Fruit fly (Drosophila melanogaster): ENCODE data around the gene sty.

sty gene

DNA sequence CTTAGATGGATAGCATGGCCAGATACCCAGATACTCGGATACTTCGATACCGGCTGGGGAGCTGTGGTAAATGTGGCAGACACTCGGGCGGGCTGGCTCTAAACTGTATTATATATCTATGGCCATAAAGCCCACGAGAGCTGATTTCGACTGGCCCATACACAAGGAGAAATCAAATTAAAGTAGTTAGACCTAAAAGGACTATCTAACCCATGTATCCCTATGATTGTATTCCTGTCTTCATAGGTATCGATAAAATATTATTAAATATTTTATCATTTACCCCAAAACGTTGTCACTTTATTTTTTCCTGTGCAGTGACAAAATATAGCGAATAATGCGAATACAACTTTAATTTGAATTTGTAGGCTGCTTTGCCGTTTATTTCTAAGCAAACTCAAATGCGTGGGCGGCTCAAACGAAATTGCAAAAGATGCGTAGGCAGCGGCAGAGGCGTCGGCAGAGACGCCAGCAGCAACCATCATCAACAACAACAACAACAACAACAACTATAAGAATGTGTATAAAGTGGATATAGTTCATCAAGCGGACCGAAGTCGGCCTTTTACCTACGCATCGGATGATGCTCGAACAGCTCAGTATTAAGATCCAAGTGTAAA is 42.8 kb downstream of the sty start (continued):
- TF ChIP-seq ab (GFP tag; optimal IDR thresholded peaks at IDR 0.05) (no peak), dysf (GFP tag; IDR thresholded peaks at IDR 0.05) (peak; percentile 76), CG7271 (tag; optimal IDR thresholded peaks at IDR 0.05) (no peak), Lim3 (GFP tag; IDR thresholded peaks at IDR 0.05) (no peak), Drgx (GFP tag; IDR thresholded peaks at IDR 0.05) (peak; percentile 64), trem (tag; optimal IDR thresholded peaks at IDR 0.05) (no peak), sc (optimal IDR thresholded peaks at IDR 0.05) (no peak), sc (GFP tag; optimal IDR thresholded peaks at IDR 0.05) (no peak), sr (GFP tag; IDR thresholded peaks at IDR 0.05) (0 out of 3 replicates have a peak, but pooled peaks have one; percentile 47), CG12104 (GFP tag; optimal IDR thresholded peaks at IDR 0.05) (no peak), CG7372 (GFP tag; IDR thresholded peaks at IDR 0.05) (0 out of 2 replicates have a peak, but pooled peaks have one; percentile 18), Ssrp (tag; optimal IDR thresholded peaks at IDR 0.05) (no peak), bcd (GFP tag; optimal IDR thresholded peaks at IDR 0.05) (no peak), sisA (GFP tag; IDR thresholded peaks at IDR 0.05) (peak; percentile 69), mirr (GFP tag; optimal IDR thresholded peaks at IDR 0.05) (no peak), Dp (GFP tag; optimal IDR thresholded peaks at IDR 0.05) (no peak), Hey (tag; optimal IDR thresholded peaks at IDR 0.05) (no peak), maf-S (GFP tag; optimal IDR thresholded peaks at IDR 0.05) (no peak), lab (GFP tag; optimal IDR thresholded peaks at IDR 0.05) (peak; percentile 61), Rx (GFP tag; IDR thresholded peaks at IDR 0.05) (peak; percentile 49; the same call in 1 of the 2 replicates), dan (GFP tag; IDR thresholded peaks at IDR 0.05) (no peak), Tbp (GFP tag; optimal IDR thresholded peaks at IDR 0.05) (no peak), Sox102F (GFP tag; optimal IDR thresholded peaks at IDR 0.05) (peak; percentile 75), fu2 (GFP tag; optimal IDR thresholded peaks at IDR 0.05) (no peak), CG7839 (tag; optimal IDR thresholded peaks at IDR 0.05) (peak; percentile 49), Chrac-16 (GFP tag; optimal IDR thresholded peaks at IDR 0.05) (peak; percentile 32), CG7745 (tag; optimal IDR thresholded peaks at IDR 0.05) (no peak), CG1603 (tag; optimal IDR thresholded peaks at IDR 0.05) (peak; percentile 63), az2 (GFP tag; optimal IDR thresholded peaks at IDR 0.05) (no peak), pzg (GFP tag; optimal IDR thresholded peaks at IDR 0.05) (no peak), tgo (GFP tag; IDR thresholded peaks at IDR 0.05) (peak; percentile 59), H15 (GFP tag; IDR thresholded peaks at IDR 0.05) (peak; percentile 51; the same call in 1 of the 3 replicates), onecut (GFP tag; IDR thresholded peaks at IDR 0.05) (peak; percentile 19), tup (GFP tag; optimal IDR thresholded peaks at IDR 0.05) (peak; percentile 6), pnt (GFP tag; optimal IDR thresholded peaks at IDR 0.05) (no peak), kay (GFP tag; optimal IDR thresholded peaks at IDR 0.05) (no peak), Adf1 (GFP tag; IDR thresholded peaks at IDR 0.05) (peak; percentile 61), Dad (GFP tag; optimal IDR thresholded peaks at IDR 0.05) (no peak)

DNA sequence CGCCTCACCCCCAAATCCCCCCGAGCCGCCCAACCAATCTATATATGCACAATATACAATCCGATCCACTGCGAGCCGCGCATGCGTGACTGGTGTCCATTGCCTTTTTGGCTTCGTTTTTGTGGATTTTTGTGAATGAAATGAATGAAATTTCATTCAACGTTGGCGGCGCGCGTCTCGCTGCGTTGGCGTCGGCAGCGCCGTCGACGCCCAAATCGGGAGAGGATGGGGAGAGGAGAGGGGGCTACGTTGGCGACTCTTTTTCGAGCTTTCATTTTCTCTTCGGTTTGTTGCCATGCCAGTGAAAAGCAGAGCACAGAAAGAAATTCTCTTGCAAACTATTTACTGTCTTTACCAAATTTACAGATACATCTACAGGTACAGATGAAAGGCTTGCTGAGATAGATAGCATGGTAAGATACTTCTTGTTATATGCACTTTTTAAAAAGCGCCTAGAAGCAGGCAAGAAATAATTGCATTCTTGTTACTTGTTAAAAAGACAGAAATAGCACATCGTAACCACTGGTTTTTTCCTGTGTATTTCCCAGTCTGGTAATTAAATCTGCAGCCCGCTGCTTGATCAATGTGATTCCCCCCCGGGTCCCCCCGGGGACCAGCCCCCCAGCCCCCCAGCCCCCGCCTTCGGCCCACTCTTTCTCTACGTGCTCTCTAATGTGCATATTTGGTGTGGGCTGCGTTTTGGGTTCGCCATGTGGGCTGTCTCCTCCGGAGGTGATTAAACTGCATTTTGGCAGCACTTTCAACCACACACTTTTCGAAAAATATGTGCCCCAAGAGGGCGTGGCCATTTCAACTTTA is 44.3 kb downstream of the sty start:
- TF ChIP-seq CG11504 (tag; optimal IDR thresholded peaks at IDR 0.05) (peak; percentile 76), tx (GFP tag; optimal IDR thresholded peaks at IDR 0.05) (no peak), Awh (GFP tag; IDR thresholded peaks at IDR 0.05) (0 out of 2 replicates have a peak, but pooled peaks have one; percentile 32), CG12769 (tag; optimal IDR thresholded peaks at IDR 0.05) (peak; percentile 19), ro (GFP tag; IDR thresholded peaks at IDR 0.05) (no peak), pan (optimal IDR thresholded peaks at IDR 0.05) (no peak), pan (GFP tag; optimal IDR thresholded peaks at IDR 0.05 in 1 of 2, IDR thresholded peaks at IDR 0.05 in 1 of 2) (peak; percentile 39 to 40), Scr (GFP tag; IDR thresholded peaks at IDR 0.05; ENCODE audit: partially characterized antibody) (peak; percentile 10; the same call in 1 of the 2 replicates), ap (GFP tag; IDR thresholded peaks at IDR 0.05) (peak; percentile 22; the same call in 1 of the 2 replicates), shn (GFP tag; optimal IDR thresholded peaks at IDR 0.05) (no peak), CG9876 (GFP tag; optimal IDR thresholded peaks at IDR 0.05) (no peak), fd96Cb (tag; optimal IDR thresholded peaks at IDR 0.05) (peak; percentile 58), CG17912 (GFP tag; optimal IDR thresholded peaks at IDR 0.05) (no peak), ATbp (GFP tag; optimal IDR thresholded peaks at IDR 0.05) (peak; percentile 69)
